Worm (Caenorhabditis elegans) whole organism, L4 larva: ENCODE results near the gene imph-1.

Source experiments
- F37D6.2 ChIP-seq: sonication (generic microtip); optimal IDR thresholded peaks from 2 replicates; lab custom pipeline; 2016; ENCODE audit warnings: mild to moderate bottlenecking, missing genetic modification characterization, missing compliant biosample characterization
- F49E8.2 ChIP-seq: sonication (generic microtip); optimal IDR thresholded peaks from 2 replicates; lab custom pipeline; 2016; ENCODE audit warnings: missing compliant biosample characterization, mild to moderate bottlenecking, missing genetic modification characterization, borderline replicate concordance
- Y5F2A.4 ChIP-seq: fragments of 200-800 bp; sonication (Bioruptor generic); optimal IDR thresholded peaks from 2 replicates; lab custom pipeline; 2018; ENCODE audit warnings: mild to moderate bottlenecking, missing genetic modification characterization, missing compliant biosample characterization
- ZK337.2 ChIP-seq: fragments of 200-800 bp; sonication (Bioruptor generic); IDR thresholded peaks from 2 replicates; pipeline ENCODE4 v1.3.6; 2022; ENCODE audit warnings: missing genetic modification reagents, missing genetic modification characterization, missing compliant biosample characterization
- ZK546.5 ChIP-seq, 2 experiments: sonication (generic microtip); optimal IDR thresholded peaks; 2 replicates each; lab custom pipeline; 2017; ENCODE audit warnings: missing biosample characterization in 2 of 2, missing genetic modification characterization in 2 of 2
- ceh-32 ChIP-seq: sonication (generic microtip); optimal IDR thresholded peaks from 2 replicates; lab custom pipeline; 2016; ENCODE audit warnings: mild to moderate bottlenecking, missing genetic modification characterization, missing compliant biosample characterization; ENCODE audit not compliant: poor library complexity
- ceh-44 ChIP-seq: fragments of 200-800 bp; sonication (Bioruptor generic); IDR thresholded peaks from 2 replicates; pipeline ENCODE4 v1.3.6; 2022; ENCODE audit warnings: missing genetic modification reagents, missing genetic modification characterization, missing compliant biosample characterization
- ces-1 ChIP-seq: fragments of 150-350 bp; sonication (generic microtip); optimal IDR thresholded peaks from 4 replicates; lab custom pipeline; 2014; ENCODE audit warnings: missing biosample characterization, missing genetic modification reagents, missing genetic modification characterization
- cey-2 ChIP-seq: sonication (generic microtip); optimal IDR thresholded peaks from 3 replicates; lab custom pipeline; 2017; ENCODE audit warnings: missing genetic modification characterization, mild to moderate bottlenecking, missing compliant biosample characterization, antibody characterized with exemption, borderline replicate concordance; ENCODE audit not compliant: insufficient read depth
- gei-8 ChIP-seq: fragments of 200-800 bp; sonication (Bioruptor generic); optimal IDR thresholded peaks from 2 replicates; lab custom pipeline; 2018; ENCODE audit warnings: mild to moderate bottlenecking, missing genetic modification characterization, missing compliant biosample characterization
- hif-1 ChIP-seq, 2 experiments: sonication (generic microtip); optimal IDR thresholded peaks; 2 replicates each; lab custom pipeline; 2016 to 2017; ENCODE audit warnings: missing compliant biosample characterization in 2 of 2, missing genetic modification characterization in 2 of 2, missing genetic modification reagents in 2 of 2, missing genotype in 2 of 2, mild to moderate bottlenecking in 1 of 2
- hlh-30 ChIP-seq: sonication (generic microtip); optimal IDR thresholded peaks from 2 replicates; lab custom pipeline; 2017; ENCODE audit warnings: antibody characterized with exemption, mild to moderate bottlenecking, missing genetic modification characterization, missing compliant biosample characterization; ENCODE audit not compliant: insufficient read depth
- jun-1 ChIP-seq: fragments of 150-350 bp; optimal IDR thresholded peaks from 2 replicates; lab custom pipeline; 2014; ENCODE audit warnings: missing biosample characterization, missing genetic modification reagents, missing genetic modification characterization
- lin-29 ChIP-seq: fragments of 200-800 bp; sonication (Bioruptor generic); IDR thresholded peaks from 2 replicates; pipeline ENCODE4 v1.3.6; 2022; ENCODE audit warnings: missing genetic modification reagents, missing genetic modification characterization, missing compliant biosample characterization
- lsy-2 ChIP-seq, 2 experiments: fragments of 150-350 bp in 1 of 2; sonication (generic microtip) in 1 of 2; optimal IDR thresholded peaks; 2 replicates each; lab custom pipeline; 2014 to 2017; ENCODE audit warnings: missing biosample characterization in 2 of 2, missing genetic modification characterization in 2 of 2
- madf-5 ChIP-seq, 2 experiments: fragments of 200-800 bp; sonication (Bioruptor generic); IDR thresholded peaks; 2 replicates each; pipeline ENCODE4 v1.3.6; 2022; ENCODE audit warnings: missing compliant biosample characterization in 2 of 2, missing genetic modification characterization in 2 of 2
- mdl-1 ChIP-seq, 2 experiments: fragments of 150-350 bp in 1 of 2; sonication (generic microtip) in 1 of 2; optimal IDR thresholded peaks; 2 replicates each; lab custom pipeline; 2014 to 2017; ENCODE audit warnings: missing biosample characterization in 2 of 2, missing genetic modification characterization in 2 of 2
- nhr-102 ChIP-seq: sonication (generic microtip); optimal IDR thresholded peaks from 2 replicates; lab custom pipeline; 2016; ENCODE audit warnings: mild to moderate bottlenecking, missing genetic modification characterization, moderate library complexity, missing compliant biosample characterization
- nhr-25 ChIP-seq: sonication (generic microtip); optimal IDR thresholded peaks from 2 replicates; lab custom pipeline; 2017; ENCODE audit warnings: missing genetic modification characterization, mild to moderate bottlenecking, missing compliant biosample characterization, antibody characterized with exemption, moderate library complexity, borderline replicate concordance; ENCODE audit not compliant: insufficient read depth
- nhr-41 ChIP-seq: fragments of 200-800 bp; sonication (Bioruptor generic); IDR thresholded peaks from 2 replicates; pipeline ENCODE4 v1.3.6; 2022; ENCODE audit warnings: missing genetic modification reagents, missing genetic modification characterization, missing compliant biosample characterization
- pha-4 ChIP-seq, 2 experiments: fragments of 150-350 bp in 1 of 2; fragments of 200-800 bp in 1 of 2; sonication (Bioruptor generic) in 1 of 2; IDR thresholded peaks in 1 of 2; optimal IDR thresholded peaks in 1 of 2; 2 replicates each; pipeline versions ENCODE4 v1.3.6 to Lab custom; 2014 to 2022; ENCODE audit warnings: missing genetic modification characterization in 2 of 2, missing genetic modification reagents in 2 of 2, missing biosample characterization in 1 of 2, missing compliant biosample characterization in 1 of 2
- set-16 ChIP-seq: fragments of 200-800 bp; sonication (Bioruptor generic); IDR thresholded peaks from 2 replicates; pipeline ENCODE4 v1.3.6; 2022; ENCODE audit warnings: missing genetic modification reagents, missing genetic modification characterization, missing compliant biosample characterization
- snpc-4 ChIP-seq: fragments of 150-350 bp; optimal IDR thresholded peaks from 2 replicates; lab custom pipeline; 2014; ENCODE audit warnings: missing biosample characterization, missing genetic modification characterization
- spr-3 ChIP-seq: fragments of 200-800 bp; sonication (Bioruptor generic); optimal IDR thresholded peaks from 2 replicates; lab custom pipeline; 2018; ENCODE audit warnings: mild to moderate bottlenecking, missing genetic modification characterization, missing compliant biosample characterization
- unc-130 ChIP-seq: sonication (generic microtip); optimal IDR thresholded peaks from 2 replicates; lab custom pipeline; 2016; ENCODE audit warnings: missing genetic modification reagents, missing genetic modification characterization, missing compliant biosample characterization
- unc-62 ChIP-seq, 3 experiments: fragments of 150-350 bp in 1 of 3; sonication (generic microtip); optimal IDR thresholded peaks in 2 of 3; peaks in 1 of 3; 1 replicate in 1 of 3; 2 replicates in 2 of 3; lab custom pipeline; 2014 to 2017; ENCODE audit warnings: missing biosample characterization in 3 of 3, missing genetic modification characterization in 3 of 3, missing genetic modification reagents in 3 of 3, missing genotype in 1 of 3

Gene imph-1

ce11 chrIII:4508064-4508905 is 45.1 kb upstream of the imph-1 start, which contains the start of the genes cct-5 and F25F2.1 (continued):
- no peak for TF ChIP-seq ces-1
- TF ChIP-seq snpc-4 (tag; lab: Kevin White, UChicago): no peak
- TF ChIP-seq ZK546.5 (tag; optimal IDR thresholded peaks at IDR 0.05; lab: Kevin White, UChicago): no peak
- TF ChIP-seq F49E8.2: no peak
- no peak for TF ChIP-seq lin-29 (GFP tag; lab: Robert Waterston, UW)
- TF ChIP-seq cey-2 (tag; lab: Kevin White, UChicago): no peak
- TF ChIP-seq lsy-2 (tag; optimal IDR thresholded peaks at IDR 0.05; lab: Kevin White, UChicago): peak in 1 of 2 experiments; percentile 95
- TF ChIP-seq, all 104 proteins: peak for 22

ce11 chrIII:4513926-4514325 is 39.5 kb upstream of the imph-1 start:
- peak in 1 of 2 experiments; percentile 30 for TF ChIP-seq mdl-1 (tag; optimal IDR thresholded peaks at IDR 0.05; lab: Kevin White, UChicago)
- no peak for TF ChIP-seq nhr-41 (GFP tag; lab: Robert Waterston, UW)
- TF ChIP-seq ceh-32 (tag; lab: Kevin White, UChicago): no peak
- peak in 1 of 2 experiments; percentile 28 for TF ChIP-seq lsy-2 (tag; optimal IDR thresholded peaks at IDR 0.05; lab: Kevin White, UChicago)
- TF ChIP-seq spr-3: no peak
- no peak for TF ChIP-seq snpc-4 (tag; lab: Kevin White, UChicago)
- no peak for TF ChIP-seq jun-1 (tag; lab: Kevin White, UChicago)
- TF ChIP-seq hlh-30 (tag; lab: Kevin White, UChicago): peak; percentile 42
- TF ChIP-seq unc-62 (GFP tag; optimal IDR thresholded peaks at IDR 0.05 in 1 of 2; lab: Kevin White, UChicago): peak in 1 of 2 experiments; percentile 48
- TF ChIP-seq unc-62 (tag; optimal IDR thresholded peaks at IDR 0.05; lab: Kevin White, UChicago): no peak
- no peak for TF ChIP-seq pha-4 (GFP tag; IDR thresholded peaks at IDR 0.05; lab: Robert Waterston, UW)
- TF ChIP-seq pha-4 (tag; optimal IDR thresholded peaks at IDR 0.05; lab: Kevin White, UChicago): no peak

- TF ChIP-seq gei-8 (GFP tag; lab: Kevin White, UChicago) (no peak), hif-1 (tag; optimal IDR thresholded peaks at IDR 0.05; lab: Kevin White, UChicago) (no peak), nhr-102 (no peak)
- TF ChIP-seq, all 104 proteins: peak for 0
Measured at ce11 chrIII:4515173-4515572, 38.2 kb upstream of the imph-1 start.

ce11 chrIII:4517781-4518180 is 35.6 kb upstream of the imph-1 start:
- TF ChIP-seq set-16 (GFP tag; lab: Robert Waterston, UW) (no peak), ceh-44 (GFP tag; lab: Robert Waterston, UW) (no peak), Y5F2A.4 (GFP tag; lab: Kevin White, UChicago) (no peak), nhr-25 (tag; lab: Kevin White, UChicago) (no peak), ZK337.2 (GFP tag; lab: Robert Waterston, UW) (no peak), F37D6.2 (tag; lab: Kevin White, UChicago) (no peak)

ce11 chrIII:4519410-4519809 is 34.0 kb upstream of the imph-1 start:
- TF ChIP-seq unc-130 (GFP tag; lab: Kevin White, UChicago): no peak
- peak in 1 of 2 experiments; percentile 60 for TF ChIP-seq unc-62 (GFP tag; optimal IDR thresholded peaks at IDR 0.05 in 1 of 2; lab: Kevin White, UChicago)
- no peak for TF ChIP-seq unc-62 (tag; optimal IDR thresholded peaks at IDR 0.05; lab: Kevin White, UChicago)
- no peak for TF ChIP-seq madf-5 (GFP tag; IDR thresholded peaks at IDR 0.05; lab: Robert Waterston, UW)
